Worm (Caenorhabditis elegans) whole organism, L4 larva: ENCODE data around the gene C35C5.9.

Experiments
- F10B5.3 ChIP-seq: sonication (generic microtip); optimal IDR thresholded peaks from 2 replicates; lab custom pipeline; 2016; ENCODE audit warnings: mild to moderate bottlenecking, missing genetic modification characterization, missing compliant biosample characterization
- F37D6.2 ChIP-seq: sonication (generic microtip); optimal IDR thresholded peaks from 2 replicates; lab custom pipeline; 2016; ENCODE audit warnings: mild to moderate bottlenecking, missing genetic modification characterization, missing compliant biosample characterization
- R02D3.7 ChIP-seq: fragments of 150-350 bp; sonication (generic microtip); optimal IDR thresholded peaks from 3 replicates; lab custom pipeline; 2014; ENCODE audit warnings: missing biosample characterization, missing genetic modification characterization
- T20F7.1 ChIP-seq: fragments of 200-800 bp; sonication (Bioruptor generic); optimal IDR thresholded peaks from 2 replicates; lab custom pipeline; 2018; ENCODE audit warnings: mild to moderate bottlenecking, missing genetic modification characterization, missing compliant biosample characterization
- T26A8.4 ChIP-seq: fragments of 200-800 bp; sonication (Bioruptor generic); IDR thresholded peaks from 2 replicates; pipeline ENCODE4 v1.3.6; 2022; ENCODE audit warnings: missing genetic modification characterization, missing compliant biosample characterization
- Y5F2A.4 ChIP-seq: fragments of 200-800 bp; sonication (Bioruptor generic); optimal IDR thresholded peaks from 2 replicates; lab custom pipeline; 2018; ENCODE audit warnings: mild to moderate bottlenecking, missing genetic modification characterization, missing compliant biosample characterization
- aha-1 ChIP-seq: fragments of 150-350 bp; peaks from one replicate; lab custom pipeline; 2014; ENCODE audit warnings: missing biosample characterization, missing genetic modification characterization
- ama-1 ChIP-seq: fragments of 150-350 bp; optimal IDR thresholded peaks from 2 replicates; lab custom pipeline; 2014; ENCODE audit warnings: inconsistent platforms, mixed read lengths
- ceh-20 ChIP-seq: fragments of 200-800 bp; sonication (Bioruptor generic); IDR thresholded peaks from 2 replicates; pipeline ENCODE4 v1.3.6; 2022; ENCODE audit warnings: missing genetic modification reagents, missing genetic modification characterization, missing compliant biosample characterization
- ceh-32 ChIP-seq: sonication (generic microtip); optimal IDR thresholded peaks from 2 replicates; lab custom pipeline; 2016; ENCODE audit warnings: mild to moderate bottlenecking, missing genetic modification characterization, missing compliant biosample characterization; ENCODE audit not compliant: poor library complexity
- ces-1 ChIP-seq: fragments of 150-350 bp; sonication (generic microtip); optimal IDR thresholded peaks from 4 replicates; lab custom pipeline; 2014; ENCODE audit warnings: missing biosample characterization, missing genetic modification reagents, missing genetic modification characterization
- cey-2 ChIP-seq: sonication (generic microtip); optimal IDR thresholded peaks from 3 replicates; lab custom pipeline; 2017; ENCODE audit warnings: missing genetic modification characterization, mild to moderate bottlenecking, missing compliant biosample characterization, antibody characterized with exemption, borderline replicate concordance; ENCODE audit not compliant: insufficient read depth
- ctbp-1 ChIP-seq: fragments of 200-800 bp; sonication (Bioruptor generic); IDR thresholded peaks from 2 replicates; pipeline ENCODE4 v1.3.6; 2022; ENCODE audit warnings: missing genetic modification reagents, missing genetic modification characterization, missing compliant biosample characterization
- daf-16 ChIP-seq, 3 experiments: sonication (generic microtip); optimal IDR thresholded peaks; 2 replicates each; lab custom pipeline; 2016 to 2017; ENCODE audit warnings: missing genetic modification characterization in 3 of 3, missing genetic modification reagents in 3 of 3, mild to moderate bottlenecking in 2 of 3, missing compliant biosample characterization in 2 of 3, missing biosample characterization in 1 of 3, moderate library complexity in 1 of 3
- daf-19 ChIP-seq: fragments of 200-800 bp; sonication (Bioruptor generic); conservative IDR thresholded peaks from 2 replicates; pipeline ENCODE4 v1.3.6; 2022; ENCODE audit warnings: missing genetic modification characterization, missing compliant biosample characterization
- dmd-6 ChIP-seq: fragments of 200-800 bp; sonication (Bioruptor generic); IDR thresholded peaks from 2 replicates; pipeline ENCODE4 v1.3.6; 2022; ENCODE audit warnings: missing genetic modification reagents, missing genetic modification characterization, missing compliant biosample characterization
- dmd-8 ChIP-seq: fragments of 200-800 bp; sonication (Bioruptor generic); IDR thresholded peaks from 2 replicates; pipeline ENCODE4 v1.3.6; 2022; ENCODE audit warnings: missing genetic modification characterization, missing compliant biosample characterization
- duxl-1 ChIP-seq: sonication (generic microtip); optimal IDR thresholded peaks from 2 replicates; lab custom pipeline; 2016; ENCODE audit warnings: mild to moderate bottlenecking, missing genetic modification characterization, moderate library complexity, missing compliant biosample characterization; ENCODE audit not compliant: poor library complexity
- egl-43 ChIP-seq: fragments of 200-800 bp; sonication (Bioruptor generic); IDR thresholded peaks from 2 replicates; pipeline ENCODE4 v1.3.6; 2022; ENCODE audit warnings: missing genetic modification reagents, missing genetic modification characterization, missing compliant biosample characterization
- fkh-10 ChIP-seq: fragments of 150-350 bp; optimal IDR thresholded peaks from 2 replicates; lab custom pipeline; 2014; ENCODE audit warnings: missing biosample characterization, missing genetic modification reagents, missing genetic modification characterization
- hlh-11 ChIP-seq: fragments of 200-800 bp; sonication (Bioruptor generic); optimal IDR thresholded peaks from 2 replicates; lab custom pipeline; 2018; ENCODE audit warnings: mild to moderate bottlenecking, missing genetic modification characterization, missing compliant biosample characterization
- hmg-1.1 ChIP-seq: fragments of 200-800 bp; sonication (Bioruptor generic); IDR thresholded peaks from 2 replicates; pipeline ENCODE4 v1.3.6; 2022; ENCODE audit warnings: missing genetic modification reagents, missing genetic modification characterization, missing compliant biosample characterization
- jun-1 ChIP-seq: fragments of 150-350 bp; optimal IDR thresholded peaks from 2 replicates; lab custom pipeline; 2014; ENCODE audit warnings: missing biosample characterization, missing genetic modification reagents, missing genetic modification characterization
- lin-38 ChIP-seq: fragments of 200-800 bp; sonication (Bioruptor generic); IDR thresholded peaks from 2 replicates; pipeline ENCODE4 v1.3.6; 2022; ENCODE audit warnings: missing genetic modification reagents, missing genetic modification characterization, missing compliant biosample characterization
- lin-39 ChIP-seq: fragments of 150-350 bp; optimal IDR thresholded peaks from 2 replicates; lab custom pipeline; 2014; ENCODE audit warnings: missing biosample characterization, missing genetic modification reagents, missing genetic modification characterization
- lsy-2 ChIP-seq, 2 experiments: fragments of 150-350 bp in 1 of 2; sonication (generic microtip) in 1 of 2; optimal IDR thresholded peaks; 2 replicates each; lab custom pipeline; 2014 to 2017; ENCODE audit warnings: missing biosample characterization in 2 of 2, missing genetic modification characterization in 2 of 2
- mes-2 ChIP-seq: sonication (generic microtip); optimal IDR thresholded peaks from 2 replicates; lab custom pipeline; 2016; ENCODE audit warnings: missing genotype, mild to moderate bottlenecking, missing genetic modification characterization, missing compliant biosample characterization; ENCODE audit not compliant: poor library complexity, severe bottlenecking
- nhr-10 ChIP-seq: fragments of 150-350 bp; optimal IDR thresholded peaks from 2 replicates; lab custom pipeline; 2014; ENCODE audit warnings: missing biosample characterization, missing genetic modification characterization
- nhr-42 ChIP-seq: fragments of 200-800 bp; sonication (Bioruptor generic); IDR thresholded peaks from 2 replicates; pipeline ENCODE4 v1.3.6; 2022; ENCODE audit warnings: missing genetic modification characterization, missing compliant biosample characterization
- nhr-76 ChIP-seq: fragments of 150-350 bp; optimal IDR thresholded peaks from 2 replicates; lab custom pipeline; 2014; ENCODE audit warnings: missing biosample characterization, missing genetic modification characterization
- nhr-77 ChIP-seq: fragments of 150-350 bp; optimal IDR thresholded peaks from 2 replicates; lab custom pipeline; 2014; ENCODE audit warnings: missing biosample characterization, missing genetic modification characterization
- php-3 ChIP-seq: fragments of 200-800 bp; sonication (Bioruptor generic); IDR thresholded peaks from 2 replicates; pipeline ENCODE4 v1.3.6; 2022; ENCODE audit warnings: missing genetic modification reagents, missing genetic modification characterization, missing compliant biosample characterization
- saeg-2 ChIP-seq: fragments of 200-800 bp; sonication (Bioruptor generic); IDR thresholded peaks from 2 replicates; pipeline ENCODE4 v1.3.6; 2022; ENCODE audit warnings: missing genetic modification reagents, missing genetic modification characterization, missing compliant biosample characterization
- sdz-12 ChIP-seq: fragments of 200-800 bp; sonication (Bioruptor generic); optimal IDR thresholded peaks from 2 replicates; lab custom pipeline; 2018; ENCODE audit warnings: mild to moderate bottlenecking, missing genetic modification characterization, missing compliant biosample characterization
- spr-1 ChIP-seq: sonication (generic microtip); optimal IDR thresholded peaks from 2 replicates; lab custom pipeline; 2016; ENCODE audit warnings: mild to moderate bottlenecking, missing genetic modification characterization, missing compliant biosample characterization
- tag-97 ChIP-seq: fragments of 200-800 bp; sonication (Bioruptor generic); IDR thresholded peaks from 2 replicates; pipeline ENCODE4 v1.3.6; 2022; ENCODE audit warnings: missing genetic modification characterization, missing compliant biosample characterization
- unc-62 ChIP-seq, 3 experiments: fragments of 150-350 bp in 1 of 3; sonication (generic microtip); optimal IDR thresholded peaks in 2 of 3; peaks in 1 of 3; 1 replicate in 1 of 3; 2 replicates in 2 of 3; lab custom pipeline; 2014 to 2017; ENCODE audit warnings: missing biosample characterization in 3 of 3, missing genetic modification characterization in 3 of 3, missing genetic modification reagents in 3 of 3, missing genotype in 1 of 3
- zfp-2 ChIP-seq: sonication (generic microtip); optimal IDR thresholded peaks from 2 replicates; lab custom pipeline; 2016; ENCODE audit warnings: mild to moderate bottlenecking, missing genetic modification characterization, missing compliant biosample characterization
- ztf-11 ChIP-seq: fragments of 150-350 bp; optimal IDR thresholded peaks from 2 replicates; lab custom pipeline; 2014; ENCODE audit warnings: missing biosample characterization, missing genetic modification characterization
- ztf-7 ChIP-seq: fragments of 150-350 bp; optimal IDR thresholded peaks from 2 replicates; lab custom pipeline; 2014; ENCODE audit warnings: missing biosample characterization, missing genetic modification characterization

The C35C5.9 gene

ce11 chrX:11558156-11558555 lies 21.8 kb downstream of the C35C5.9 start:
- TF ChIP-seq ces-1 (GFP tag; lab: Kevin White, UChicago) = peak; percentile 93
- no peak for TF ChIP-seq egl-43
- TF ChIP-seq saeg-2 (GFP tag; lab: Robert Waterston, UW) = no peak
- TF ChIP-seq ceh-32 = no peak
- TF ChIP-seq Y5F2A.4 (GFP tag; lab: Kevin White, UChicago) = no peak
- TF ChIP-seq ama-1 = no peak
- TF ChIP-seq lin-39 (tag; lab: Kevin White, UChicago) = no peak
- peak; percentile 19 for TF ChIP-seq F37D6.2 (tag; lab: Kevin White, UChicago)
- TF ChIP-seq zfp-2 (tag; lab: Kevin White, UChicago) = no peak
- TF ChIP-seq T26A8.4 (GFP tag; lab: Robert Waterston, UW) = 0 out of 2 replicates have a peak, but pooled peaks have one; percentile 31
- TF ChIP-seq php-3 (GFP tag; lab: Robert Waterston, UW) = no peak
- TF ChIP-seq duxl-1 (tag; lab: Kevin White, UChicago) = no peak
- no peak for TF ChIP-seq ztf-7 (tag; lab: Kevin White, UChicago)
- TF ChIP-seq spr-1 (tag; lab: Kevin White, UChicago) = no peak
- no peak for TF ChIP-seq jun-1 (tag; lab: Kevin White, UChicago)
- no peak for TF ChIP-seq nhr-77
- TF ChIP-seq nhr-76 (tag; lab: Kevin White, UChicago) = no peak
- TF ChIP-seq sdz-12 (GFP tag; lab: Kevin White, UChicago) = no peak
- no peak for TF ChIP-seq T20F7.1 (GFP tag; lab: Kevin White, UChicago)
- TF ChIP-seq mes-2 = peak; percentile 1
- no peak for TF ChIP-seq F10B5.3 (tag; lab: Kevin White, UChicago)
- peak; percentile 50; the same call in 1 of the 2 replicates for TF ChIP-seq ctbp-1 (GFP tag; lab: Robert Waterston, UW)
- peak in 1 of 2 experiments; percentile 48 for TF ChIP-seq lsy-2 (tag; optimal IDR thresholded peaks at IDR 0.05; lab: Kevin White, UChicago)
- no peak for TF ChIP-seq R02D3.7 (tag; lab: Kevin White, UChicago)
- TF ChIP-seq tag-97 (GFP tag; lab: Robert Waterston, UW) = 0 out of 2 replicates have a peak, but pooled peaks have one; percentile 55
- TF ChIP-seq ztf-11 (tag; lab: Kevin White, UChicago) = no peak
- no peak for TF ChIP-seq dmd-8 (GFP tag; lab: Robert Waterston, UW)
- peak; percentile 83 for TF ChIP-seq fkh-10 (GFP tag; lab: Kevin White, UChicago)
- no peak for TF ChIP-seq nhr-42
- TF ChIP-seq daf-19 = no peak

- no peak for TF ChIP-seq lin-38 (GFP tag; lab: Robert Waterston, UW)
- TF ChIP-seq nhr-10 (tag; lab: Kevin White, UChicago) = no peak
- peak; percentile 14 for TF ChIP-seq hlh-11
- TF ChIP-seq unc-62 (GFP tag; optimal IDR thresholded peaks at IDR 0.05 in 1 of 2; lab: Kevin White, UChicago) = peak in 1 of 2 experiments; percentile 4
- TF ChIP-seq unc-62 (tag; optimal IDR thresholded peaks at IDR 0.05; lab: Kevin White, UChicago) = no peak
- 0 out of 2 replicates have a peak, but pooled peaks have one; percentile 29 for TF ChIP-seq hmg-1.1
- no peak for TF ChIP-seq cey-2 (tag; lab: Kevin White, UChicago)
- peak; percentile 96 for TF ChIP-seq aha-1 (tag; lab: Kevin White, UChicago)
- peak; percentile 45; the same call in 1 of the 2 replicates for TF ChIP-seq ctbp-1 (GFP tag; lab: Robert Waterston, UW)
- TF ChIP-seq ceh-20 (GFP tag; lab: Robert Waterston, UW) = peak; percentile 8; the same call in 1 of the 2 replicates
- TF ChIP-seq daf-16 (GFP tag; optimal IDR thresholded peaks at IDR 0.05; lab: Kevin White, UChicago) = peak in 1 of 2 experiments; percentile 65
- no peak for TF ChIP-seq daf-16 (tag; optimal IDR thresholded peaks at IDR 0.05; lab: Kevin White, UChicago)
- TF ChIP-seq dmd-6 (GFP tag; lab: Robert Waterston, UW) = 0 out of 2 replicates have a peak, but pooled peaks have one; percentile 2
Observed at ce11 chrX:11560076-11560475, 23.7 kb downstream of the C35C5.9 start.
